Fruit fly (Drosophila melanogaster) whole organism, wandering third instar larva: ENCODE measurements around the gene CG10864.

Experiments
- Hnf4 ChIP-seq: fragments of 200-800 bp; sonication (Bioruptor generic); optimal IDR thresholded peaks from 2 replicates; lab custom pipeline; 2016; ENCODE audit warnings: missing biosample characterization, mild to moderate bottlenecking, missing genetic modification characterization
- Jra ChIP-seq: sonication (Bioruptor generic); optimal IDR thresholded peaks from 2 replicates; lab custom pipeline; 2016; ENCODE audit warnings: missing biosample characterization, missing genetic modification characterization
- dmrt93B ChIP-seq: fragments of 200-800 bp; sonication (Bioruptor generic); optimal IDR thresholded peaks from 2 replicates; lab custom pipeline; 2018; ENCODE audit warnings: missing biosample characterization, mild to moderate bottlenecking, missing genetic modification characterization
- lola ChIP-seq: fragments of >200 bp; optimal IDR thresholded peaks from 2 replicates; lab custom pipeline; 2017; ENCODE audit warnings: missing biosample characterization, missing genetic modification characterization
- psq ChIP-seq: fragments of 200-800 bp; sonication (Bioruptor generic); optimal IDR thresholded peaks from 3 replicates; lab custom pipeline; 2017; ENCODE audit warnings: missing biosample characterization, mild to moderate bottlenecking, missing genetic modification characterization, moderate library complexity
- rgr ChIP-seq: fragments of 200-800 bp; sonication (Bioruptor generic); optimal IDR thresholded peaks from 3 replicates; lab custom pipeline; 2016; ENCODE audit warnings: missing biosample characterization, mild to moderate bottlenecking, missing genetic modification characterization

DNA sequence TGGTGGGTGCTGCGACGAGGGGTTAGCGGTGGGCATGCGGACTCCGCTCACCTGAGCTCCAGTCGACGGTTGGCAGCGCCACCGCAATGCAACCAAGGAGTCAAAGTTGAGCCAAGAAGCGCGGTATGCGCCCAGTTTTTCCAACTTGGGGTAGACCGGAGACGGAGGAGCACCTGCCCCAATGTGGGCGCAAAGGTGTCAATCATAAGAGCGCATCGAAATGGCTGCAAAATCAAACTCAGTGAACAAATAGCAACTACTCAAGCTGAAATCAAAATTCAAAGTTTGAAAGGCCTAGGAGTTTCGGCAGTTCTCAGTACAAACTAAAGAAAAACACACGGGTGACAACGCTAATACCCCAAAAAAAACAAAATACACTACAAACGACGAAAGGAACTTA, 49.7 kb downstream of the CG10864 start, which contains the start of gene hmw:
- no peak for TF ChIP-seq psq
- TF ChIP-seq Hnf4 (GFP tag; lab: Kevin White, UChicago), result no peak
- no peak for TF ChIP-seq Jra (GFP tag; lab: Kevin White, UChicago)
- no peak for TF ChIP-seq dmrt93B
- TF ChIP-seq lola, result no peak
- no peak for TF ChIP-seq rgr (GFP tag; lab: Kevin White, UChicago)
